Fruit fly (Drosophila melanogaster) whole organism, wandering third instar larva: Measurements from ENCODE around the gene erm.

Source experiments
- CG32264 ChIP-seq: fragments of 200-800 bp; sonication (Bioruptor generic); optimal IDR thresholded peaks from 2 replicates; lab custom pipeline; 2016; ENCODE audit warnings: missing biosample characterization, missing genetic modification characterization
- CrebA ChIP-seq: fragments of 200-800 bp; sonication (Bioruptor generic); optimal IDR thresholded peaks from 2 replicates; lab custom pipeline; 2016; ENCODE audit warnings: missing biosample characterization, mild to moderate bottlenecking, missing genetic modification characterization, borderline replicate concordance
- Dfd ChIP-seq: fragments of >200 bp; optimal IDR thresholded peaks from 2 replicates; lab custom pipeline; 2017; ENCODE audit warnings: missing biosample characterization, missing genetic modification characterization
- GATAd ChIP-seq: sonication (Bioruptor generic); optimal IDR thresholded peaks from 2 replicates; lab custom pipeline; 2016; ENCODE audit warnings: missing biosample characterization, missing genetic modification characterization
- Hnf4 ChIP-seq: fragments of 200-800 bp; sonication (Bioruptor generic); optimal IDR thresholded peaks from 2 replicates; lab custom pipeline; 2016; ENCODE audit warnings: missing biosample characterization, mild to moderate bottlenecking, missing genetic modification characterization
- Sp1 ChIP-seq: fragments of 200-800 bp; sonication (Bioruptor generic); optimal IDR thresholded peaks from 3 replicates; lab custom pipeline; 2019; ENCODE audit warnings: missing biosample characterization, mild to moderate bottlenecking, missing genetic modification characterization, moderate library complexity
- psq ChIP-seq: fragments of 200-800 bp; sonication (Bioruptor generic); optimal IDR thresholded peaks from 3 replicates; lab custom pipeline; 2017; ENCODE audit warnings: missing biosample characterization, mild to moderate bottlenecking, missing genetic modification characterization, moderate library complexity
- sv ChIP-seq: fragments of 200-800 bp; sonication (Bioruptor generic); optimal IDR thresholded peaks from 3 replicates; lab custom pipeline; 2016; ENCODE audit warnings: missing biosample characterization, missing genetic modification characterization

dm6 chr2L:1912489-1912888 lies 57.7 kb downstream of the erm start:
- TF ChIP-seq Hnf4 (GFP tag; lab: Kevin White, UChicago) (no peak), Sp1 (GFP tag; lab: Kevin White, UChicago) (no peak), GATAd (GFP tag; lab: Kevin White, UChicago) (no peak), sv (GFP tag; lab: Kevin White, UChicago) (no peak), Dfd (GFP tag; lab: Kevin White, UChicago) (no peak), psq (GFP tag; lab: Kevin White, UChicago) (no peak), CG32264 (GFP tag; lab: Kevin White, UChicago) (no peak), CrebA (no peak)
